Worm (Caenorhabditis elegans): ENCODE measurements around the gene C29E4.10.

ce11 chrIII:7911621-7912020 lies 26.0 kb upstream of the C29E4.10 start, which contains the start of gene ZK688.7:
- no peak for TF ChIP-seq ztf-11 (tag; optimal IDR thresholded peaks at IDR 0.05)
- no peak for TF ChIP-seq tbx-8 (GFP tag; optimal IDR thresholded peaks at IDR 0.05)

Measured in whole organism, mixed stage, embryonic.